Fruit fly (Drosophila melanogaster) whole organism, prepupa: ENCODE results near the gene CG18731.

ENCODE experiments used
- Blimp-1 ChIP-seq: fragments of 200-800 bp; sonication (Bioruptor generic); optimal IDR thresholded peaks from 3 replicates; lab custom pipeline; 2017; ENCODE audit warnings: missing biosample characterization, missing genetic modification characterization, mild to moderate bottlenecking, moderate library complexity, missing genetic modification reagents
- CG11294 ChIP-seq: fragments of 200-800 bp; sonication (Bioruptor generic); IDR thresholded peaks from 2 replicates; pipeline ENCODE4 v1.3.6; 2022; ENCODE audit warnings: missing biosample characterization, missing genetic modification characterization
- CG11762 ChIP-seq: fragments of 200-800 bp; sonication (Bioruptor generic); optimal IDR thresholded peaks from 3 replicates; lab custom pipeline; 2016; ENCODE audit warnings: missing biosample characterization, missing genetic modification characterization; ENCODE audit not compliant: insufficient read depth
- CG15336 ChIP-seq: fragments of 200-800 bp; sonication (Bioruptor generic); IDR thresholded peaks from 2 replicates; pipeline ENCODE4 v1.3.6; 2022; ENCODE audit warnings: missing biosample characterization, missing genetic modification characterization
- CG1621 ChIP-seq: fragments of 200-800 bp; sonication (Bioruptor generic); optimal IDR thresholded peaks from 3 replicates; lab custom pipeline; 2018; ENCODE audit warnings: missing biosample characterization, mild to moderate bottlenecking, missing genetic modification characterization
- CG16779 ChIP-seq: fragments of 200-800 bp; sonication (Bioruptor generic); optimal IDR thresholded peaks from 3 replicates; lab custom pipeline; 2017; ENCODE audit warnings: missing biosample characterization, mild to moderate bottlenecking, missing genetic modification characterization
- CG3032 ChIP-seq: fragments of 200-800 bp; optimal IDR thresholded peaks from 2 replicates; lab custom pipeline; 2019; ENCODE audit warnings: missing biosample characterization, mild to moderate bottlenecking, missing genetic modification characterization, moderate library complexity
- CG31627 ChIP-seq: fragments of 200-800 bp; sonication (Bioruptor generic); optimal IDR thresholded peaks from 3 replicates; lab custom pipeline; 2016; ENCODE audit warnings: missing biosample characterization, missing genetic modification characterization
- CG32006 ChIP-seq: fragments of 200-800 bp; sonication (Bioruptor generic); optimal IDR thresholded peaks from 3 replicates; lab custom pipeline; 2017; ENCODE audit warnings: missing biosample characterization, mild to moderate bottlenecking, missing genetic modification characterization
- CG34406 ChIP-seq: fragments of 200-800 bp; sonication (Bioruptor generic); optimal IDR thresholded peaks from 3 replicates; lab custom pipeline; 2016; ENCODE audit warnings: missing biosample characterization, missing genetic modification characterization
- CG3919 ChIP-seq: fragments of 200-800 bp; sonication (Bioruptor generic); optimal IDR thresholded peaks from 3 replicates; lab custom pipeline; 2016; ENCODE audit warnings: missing biosample characterization, missing genetic modification characterization
- CG4318 ChIP-seq: fragments of 200-800 bp; sonication (Bioruptor generic); optimal IDR thresholded peaks from 3 replicates; lab custom pipeline; 2017; ENCODE audit warnings: missing biosample characterization, mild to moderate bottlenecking, missing genetic modification characterization
- CG6163 ChIP-seq: fragments of 200-800 bp; sonication (Bioruptor generic); IDR thresholded peaks from 3 replicates; pipeline ENCODE4 v1.3.6; 2022; ENCODE audit warnings: missing biosample characterization, missing genetic modification characterization
- CG6276 ChIP-seq: fragments of 200-800 bp; sonication (Bioruptor generic); optimal IDR thresholded peaks from 2 replicates; lab custom pipeline; 2017; ENCODE audit warnings: missing biosample characterization, mild to moderate bottlenecking, missing genetic modification characterization
- CG6792 ChIP-seq: fragments of 200-800 bp; sonication (Bioruptor generic); optimal IDR thresholded peaks from 3 replicates; lab custom pipeline; 2016; ENCODE audit warnings: missing biosample characterization, missing genetic modification characterization
- CG6808 ChIP-seq: fragments of 200-800 bp; sonication (Bioruptor generic); optimal IDR thresholded peaks from 3 replicates; lab custom pipeline; 2017; ENCODE audit warnings: missing biosample characterization, missing genetic modification characterization, mild to moderate bottlenecking, moderate library complexity, missing genetic modification reagents
- CG7368 ChIP-seq: fragments of 200-800 bp; sonication (Bioruptor generic); optimal IDR thresholded peaks from 3 replicates; lab custom pipeline; 2016; ENCODE audit warnings: missing biosample characterization, missing genetic modification characterization
- CG8119 ChIP-seq: fragments of 200-800 bp; sonication (Bioruptor generic); IDR thresholded peaks from 3 replicates; pipeline ENCODE4 v1.3.6; 2022; ENCODE audit warnings: missing biosample characterization, missing genetic modification characterization
- CG8319 ChIP-seq: fragments of 200-800 bp; sonication (Bioruptor generic); optimal IDR thresholded peaks from 3 replicates; lab custom pipeline; 2016; ENCODE audit warnings: missing biosample characterization, missing genetic modification characterization
- CG8632 ChIP-seq: fragments of 200-800 bp; sonication (Bioruptor generic); optimal IDR thresholded peaks from 3 replicates; lab custom pipeline; 2016; ENCODE audit warnings: missing biosample characterization, missing genetic modification characterization
- Eip93F ChIP-seq: fragments of 200-800 bp; sonication (Bioruptor generic); optimal IDR thresholded peaks from 2 replicates; lab custom pipeline; 2016; ENCODE audit warnings: missing biosample characterization, mild to moderate bottlenecking, missing genetic modification characterization
- Ets21C ChIP-seq: fragments of 200-800 bp; sonication (Bioruptor generic); optimal IDR thresholded peaks from 3 replicates; lab custom pipeline; 2016; ENCODE audit warnings: missing biosample characterization, missing genetic modification characterization
- Ets96B ChIP-seq: fragments of 200-800 bp; optimal IDR thresholded peaks from 2 replicates; lab custom pipeline; 2019; ENCODE audit warnings: missing biosample characterization, mild to moderate bottlenecking, missing genetic modification characterization, moderate library complexity
- Hr38 ChIP-seq: sonication (Bioruptor generic); optimal IDR thresholded peaks from 2 replicates; lab custom pipeline; 2016; ENCODE audit warnings: missing biosample characterization, missing genetic modification characterization
- Hr39 ChIP-seq: fragments of 200-800 bp; sonication (Bioruptor generic); optimal IDR thresholded peaks from 2 replicates; lab custom pipeline; 2016; ENCODE audit warnings: missing biosample characterization, missing genetic modification characterization
- Hr4 ChIP-seq: fragments of 200-800 bp; sonication (Bioruptor generic); optimal IDR thresholded peaks from 3 replicates; lab custom pipeline; 2016; ENCODE audit warnings: missing biosample characterization, missing genetic modification characterization
- Lpt ChIP-seq: fragments of 200-800 bp; sonication (Bioruptor generic); optimal IDR thresholded peaks from 3 replicates; lab custom pipeline; 2016; ENCODE audit warnings: missing biosample characterization, missing genetic modification characterization
- Smox ChIP-seq: fragments of 200-800 bp; sonication (Bioruptor generic); optimal IDR thresholded peaks from 3 replicates; lab custom pipeline; 2016; ENCODE audit warnings: missing biosample characterization, missing genetic modification characterization
- Sox102F ChIP-seq: fragments of 200-800 bp; sonication (Bioruptor generic); optimal IDR thresholded peaks from 2 replicates; lab custom pipeline; 2016; ENCODE audit warnings: missing biosample characterization, mild to moderate bottlenecking, missing genetic modification characterization
- Sox14 ChIP-seq: fragments of 200-800 bp; sonication (Bioruptor generic); optimal IDR thresholded peaks from 3 replicates; lab custom pipeline; 2016; ENCODE audit warnings: missing biosample characterization, missing genetic modification characterization
- Sox15 ChIP-seq: fragments of 200-800 bp; sonication (Bioruptor generic); optimal IDR thresholded peaks from 3 replicates; lab custom pipeline; 2016; ENCODE audit warnings: missing biosample characterization, missing genetic modification characterization
- achi ChIP-seq: fragments of 200-800 bp; sonication (Bioruptor generic); optimal IDR thresholded peaks from 3 replicates; lab custom pipeline; 2016; ENCODE audit warnings: missing biosample characterization, missing genetic modification characterization
- acj6 ChIP-seq: fragments of 200-800 bp; sonication (Bioruptor generic); optimal IDR thresholded peaks from 3 replicates; lab custom pipeline; 2016; ENCODE audit warnings: missing biosample characterization, missing genetic modification characterization
- cyc ChIP-seq: fragments of 200-800 bp; sonication (Bioruptor generic); optimal IDR thresholded peaks from 3 replicates; lab custom pipeline; 2016; ENCODE audit warnings: missing biosample characterization, missing genetic modification characterization
- dac ChIP-seq: fragments of 200-800 bp; sonication (Bioruptor generic); optimal IDR thresholded peaks from 2 replicates; lab custom pipeline; 2017; ENCODE audit warnings: missing biosample characterization, mild to moderate bottlenecking, missing genetic modification characterization
- eg ChIP-seq: fragments of 200-800 bp; sonication (Bioruptor generic); IDR thresholded peaks from 3 replicates; pipeline ENCODE4 v1.3.6; 2022; ENCODE audit warnings: missing biosample characterization, missing genetic modification characterization
- esn ChIP-seq: fragments of 200-800 bp; sonication (Bioruptor generic); optimal IDR thresholded peaks from 2 replicates; lab custom pipeline; 2016; ENCODE audit warnings: missing biosample characterization, mild to moderate bottlenecking, missing genetic modification characterization, moderate library complexity
- fd59A ChIP-seq: fragments of 200-800 bp; sonication (Bioruptor generic); optimal IDR thresholded peaks from 2 replicates; lab custom pipeline; 2017; ENCODE audit warnings: missing biosample characterization, mild to moderate bottlenecking, missing genetic modification characterization, missing genetic modification reagents
- fkh ChIP-seq: fragments of 200-800 bp; sonication (Bioruptor generic); optimal IDR thresholded peaks from 3 replicates; lab custom pipeline; 2017; ENCODE audit warnings: missing biosample characterization, mild to moderate bottlenecking, missing genetic modification characterization, moderate library complexity
- lz ChIP-seq: fragments of 200-800 bp; sonication (Bioruptor generic); optimal IDR thresholded peaks from 3 replicates; lab custom pipeline; 2016; ENCODE audit warnings: missing biosample characterization, missing genetic modification characterization
- net ChIP-seq: fragments of 200-800 bp; sonication (Bioruptor generic); optimal IDR thresholded peaks from 3 replicates; lab custom pipeline; 2016; ENCODE audit warnings: missing biosample characterization, missing genetic modification characterization
- pdm3 ChIP-seq: fragments of 200-800 bp; sonication (Bioruptor generic); optimal IDR thresholded peaks from 3 replicates; lab custom pipeline; 2016; ENCODE audit warnings: missing biosample characterization, missing genetic modification characterization
- salr ChIP-seq, 2 experiments: fragments of 200-800 bp; sonication (Bioruptor generic); optimal IDR thresholded peaks; 3 replicates each; lab custom pipeline; 2016 to 2018; ENCODE audit warnings: missing biosample characterization in 2 of 2, missing genetic modification characterization in 2 of 2, mild to moderate bottlenecking in 1 of 2
- ss ChIP-seq, 2 experiments: fragments of 200-800 bp; sonication (Bioruptor generic); optimal IDR thresholded peaks; 2 replicates in 1 of 2; 3 replicates in 1 of 2; lab custom pipeline; 2017 to 2018; ENCODE audit warnings: mild to moderate bottlenecking in 2 of 2, missing biosample characterization in 2 of 2, missing genetic modification characterization in 2 of 2, moderate library complexity in 1 of 2
- svp ChIP-seq: fragments of 200-800 bp; sonication (Bioruptor generic); peaks from one replicate; lab custom pipeline; 2016; ENCODE audit warnings: missing biosample characterization, missing genetic modification characterization
- topi ChIP-seq: fragments of 200-800 bp; sonication (Bioruptor generic); optimal IDR thresholded peaks from 3 replicates; lab custom pipeline; 2016; ENCODE audit warnings: missing biosample characterization, missing genetic modification characterization
- vri ChIP-seq: fragments of 200-800 bp; sonication (Bioruptor generic); optimal IDR thresholded peaks from 3 replicates; lab custom pipeline; 2016; ENCODE audit warnings: missing biosample characterization, mild to moderate bottlenecking, missing genetic modification characterization

The CG18731 gene

DNA sequence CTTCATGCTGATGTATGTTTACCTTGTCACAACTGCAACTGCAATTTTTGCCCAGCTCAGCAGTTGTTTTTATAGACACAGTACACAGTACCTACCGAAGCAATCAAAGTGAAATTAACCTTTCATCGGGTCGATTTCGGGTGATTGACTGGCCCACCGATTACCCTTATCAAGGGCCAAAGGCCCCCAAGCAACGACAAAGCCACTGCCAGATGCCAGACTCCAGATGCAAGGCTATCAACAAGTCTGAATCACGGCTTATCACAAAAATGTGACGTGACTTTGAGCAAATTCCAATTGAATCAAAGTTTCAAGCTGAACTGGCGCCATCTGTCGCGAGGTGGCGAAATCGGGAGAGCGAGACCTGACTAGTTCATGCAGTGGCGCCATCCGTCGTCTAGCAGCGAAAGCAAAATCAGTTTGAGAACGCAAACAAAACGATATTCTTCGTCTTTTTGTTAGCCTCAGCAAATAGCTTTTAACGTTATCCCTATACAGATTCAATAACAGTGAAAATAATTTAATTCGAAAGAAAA is 8.0 kb upstream of the CG18731 start, which contains the start of gene Obp99b (continued):
- TF ChIP-seq CG6163 (GFP tag; lab: Robert Waterston, UW) (peak; percentile 80), CG6808 (GFP tag; lab: Kevin White, UChicago) (peak; percentile 68), esn (peak; percentile 69), topi (GFP tag; lab: Kevin White, UChicago) (peak; percentile 66), Smox (GFP tag; lab: Kevin White, UChicago) (peak; percentile 39), Hr39 (peak; percentile 53), dac (GFP tag; lab: Kevin White, UChicago) (peak; percentile 86), CG8632 (GFP tag; lab: Kevin White, UChicago) (peak; percentile 39), net (GFP tag; lab: Kevin White, UChicago) (peak; percentile 80), CG6276 (GFP tag; lab: Kevin White, UChicago) (peak; percentile 48), Lpt (GFP tag; lab: Kevin White, UChicago) (peak; percentile 41), CG3032 (peak; percentile 55), CG8319 (GFP tag; lab: Kevin White, UChicago) (peak; percentile 60), Sox14 (GFP tag; lab: Kevin White, UChicago) (peak; percentile 72), Hr38 (GFP tag; lab: Kevin White, UChicago) (no peak), CG8119 (GFP tag; lab: Robert Waterston, UW) (peak; percentile 29; the same call in 1 of the 3 replicates), fd59A (GFP tag; lab: Kevin White, UChicago) (peak; percentile 68), salr (GFP tag; optimal IDR thresholded peaks at IDR 0.05; lab: Kevin White, UChicago) (peak in 1 of 2 experiments; percentile 74), CG6792 (GFP tag; lab: Kevin White, UChicago) (peak; percentile 44), Hr4 (peak; percentile 74), lz (peak; percentile 63), Sox102F (GFP tag; lab: Kevin White, UChicago) (peak; percentile 41), Blimp-1 (no peak), CG16779 (tag; lab: Kevin White, UChicago) (peak; percentile 46), achi (GFP tag; lab: Kevin White, UChicago) (peak; percentile 67), CG1621 (tag; lab: Kevin White, UChicago) (peak; percentile 68), CG3919 (GFP tag; lab: Kevin White, UChicago) (peak; percentile 91), cyc (GFP tag; lab: Kevin White, UChicago) (peak; percentile 61), CG15336 (GFP tag; lab: Robert Waterston, UW) (peak; percentile 50), CG4318 (peak; percentile 5), pdm3 (GFP tag; lab: Kevin White, UChicago) (peak; percentile 79), CG34406 (peak; percentile 45), vri (GFP tag; lab: Kevin White, UChicago) (peak; percentile 53), Sox15 (GFP tag; lab: Kevin White, UChicago) (no peak)

- TF ChIP-seq achi (GFP tag; lab: Kevin White, UChicago) (peak; percentile 15), CG32006 (GFP tag; lab: Kevin White, UChicago) (peak; percentile 47), eg (GFP tag; lab: Robert Waterston, UW) (peak; percentile 76), CG11294 (GFP tag; lab: Robert Waterston, UW) (peak; percentile 33; the same call in 1 of the 2 replicates), Hr4 (peak; percentile 72), topi (GFP tag; lab: Kevin White, UChicago) (peak; percentile 6), salr (GFP tag; optimal IDR thresholded peaks at IDR 0.05; lab: Kevin White, UChicago) (no peak), CG6808 (GFP tag; lab: Kevin White, UChicago) (no peak), CG31627 (no peak), CG11762 (GFP tag; lab: Kevin White, UChicago) (no peak), Hr39 (peak; percentile 4), CG3032 (peak; percentile 4), Smox (GFP tag; lab: Kevin White, UChicago) (no peak), Lpt (GFP tag; lab: Kevin White, UChicago) (peak; percentile 24), fkh (peak; percentile 22), Ets96B (tag; lab: Kevin White, UChicago) (no peak), CG16779 (tag; lab: Kevin White, UChicago) (no peak), ss (GFP tag; optimal IDR thresholded peaks at IDR 0.05; lab: Kevin White, UChicago) (no peak), Sox14 (GFP tag; lab: Kevin White, UChicago) (no peak), CG6276 (GFP tag; lab: Kevin White, UChicago) (peak; percentile 17), CG3919 (GFP tag; lab: Kevin White, UChicago) (peak; percentile 6), CG15336 (GFP tag; lab: Robert Waterston, UW) (peak; percentile 63), Ets21C (GFP tag; lab: Kevin White, UChicago) (no peak), CG8632 (GFP tag; lab: Kevin White, UChicago) (no peak), CG6163 (GFP tag; lab: Robert Waterston, UW) (peak; percentile 45; the same call in 2 of the 3 replicates), svp (GFP tag; lab: Kevin White, UChicago) (no peak), CG7368 (GFP tag; lab: Kevin White, UChicago) (no peak), acj6 (GFP tag; lab: Kevin White, UChicago) (no peak), Eip93F (GFP tag; lab: Kevin White, UChicago) (no peak), CG6792 (GFP tag; lab: Kevin White, UChicago) (no peak)
Measured at dm6 chr3R:29717519-29717918, 7.3 kb upstream of the CG18731 start.
